Worm (Caenorhabditis elegans) whole organism, L4/young adult: ENCODE results near the gene D1086.9.

Experiments
- W03F9.2 ChIP-seq: fragments of 150-350 bp; optimal IDR thresholded peaks from 2 replicates; lab custom pipeline; 2014; ENCODE audit warnings: missing biosample characterization, missing genetic modification characterization
- him-1 ChIP-seq: sonication (generic microtip); optimal IDR thresholded peaks from 2 replicates; lab custom pipeline; 2016; ENCODE audit warnings: missing genotype, missing genetic modification reagents, missing genetic modification characterization, missing compliant biosample characterization

DNA sequence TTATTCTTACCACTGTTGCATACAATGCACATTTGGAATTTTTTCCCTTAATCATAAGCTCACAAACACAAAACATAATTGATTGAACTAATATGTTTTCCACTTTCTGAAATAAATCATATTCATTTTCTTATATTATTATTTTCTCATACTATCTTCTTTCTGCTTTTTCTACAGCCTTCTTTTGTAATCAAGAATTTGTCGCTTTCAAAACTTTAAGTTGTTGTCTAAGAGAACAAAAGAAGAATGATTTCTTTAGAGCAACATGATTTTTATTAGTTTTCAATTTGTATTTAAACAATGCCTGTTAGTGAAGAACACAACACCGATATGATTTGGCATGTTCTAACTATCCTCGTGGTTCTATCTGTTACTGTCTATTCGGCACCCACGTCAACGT is 20.1 kb upstream of the D1086.9 start, which contains the start of gene D1086.7:
- TF ChIP-seq W03F9.2 (tag; lab: Kevin White, UChicago) = no peak
- TF ChIP-seq him-1 (tag; lab: Kevin White, UChicago) = no peak
